Worm (Caenorhabditis elegans) whole organism, mixed stage, embryonic: ENCODE data around the gene R10E8.6.
"Not testable (repeated sequence)": the region's sequence is repeated elsewhere in the genome, so short reads cannot be mapped to it uniquely, and the experiment has no call there.

ENCODE experiments used
- ceh-39 ChIP-seq: fragments of 150-350 bp; optimal IDR thresholded peaks from 2 replicates; lab custom pipeline; 2014; ENCODE audit warnings: missing biosample characterization, missing genetic modification characterization
- ceh-43 ChIP-seq: fragments of 200-800 bp; sonication (Bioruptor generic); optimal IDR thresholded peaks from 2 replicates; lab custom pipeline; 2018; ENCODE audit warnings: mild to moderate bottlenecking, missing genetic modification characterization, moderate library complexity, missing compliant biosample characterization
- cnd-1 ChIP-seq: fragments of 200-800 bp; sonication (Bioruptor generic); optimal IDR thresholded peaks from 2 replicates; lab custom pipeline; 2018; ENCODE audit warnings: mild to moderate bottlenecking, missing genetic modification characterization, missing compliant biosample characterization
- elt-1 ChIP-seq: sonication (generic microtip); optimal IDR thresholded peaks from 2 replicates; lab custom pipeline; 2017; ENCODE audit warnings: missing genetic modification characterization, mild to moderate bottlenecking, missing compliant biosample characterization, antibody characterized with exemption, moderate library complexity, borderline replicate concordance; ENCODE audit not compliant: insufficient read depth
- hlh-1 ChIP-seq: fragments of 150-350 bp; optimal IDR thresholded peaks from 2 replicates; lab custom pipeline; 2014; ENCODE audit warnings: missing biosample characterization, missing genetic modification reagents, missing genetic modification characterization
- lin-13 ChIP-seq: fragments of 150-350 bp; optimal IDR thresholded peaks from 2 replicates; lab custom pipeline; 2014; ENCODE audit warnings: missing biosample characterization, missing genetic modification characterization
- lin-32 ChIP-seq: fragments of 200-800 bp; sonication (Bioruptor generic); optimal IDR thresholded peaks from 2 replicates; lab custom pipeline; 2018; ENCODE audit warnings: mild to moderate bottlenecking, missing genetic modification characterization, missing compliant biosample characterization
- lsy-2 ChIP-seq: fragments of 150-350 bp; optimal IDR thresholded peaks from 2 replicates; lab custom pipeline; 2014; ENCODE audit warnings: missing biosample characterization, missing genetic modification characterization
- mab-5 ChIP-seq: fragments of 150-350 bp; optimal IDR thresholded peaks from 2 replicates; lab custom pipeline; 2014; ENCODE audit warnings: missing biosample characterization, missing genetic modification characterization
- mep-1 ChIP-seq: fragments of 150-350 bp; optimal IDR thresholded peaks from 2 replicates; lab custom pipeline; 2017; ENCODE audit warnings: missing biosample characterization, missing genetic modification reagents, missing genetic modification characterization, inconsistent platforms
- mls-2 ChIP-seq: sonication (generic microtip); optimal IDR thresholded peaks from 2 replicates; lab custom pipeline; 2016; ENCODE audit warnings: mild to moderate bottlenecking, missing genetic modification characterization, moderate library complexity, missing compliant biosample characterization
- nhr-2 ChIP-seq: fragments of 150-350 bp; optimal IDR thresholded peaks from 2 replicates; lab custom pipeline; 2014; ENCODE audit warnings: missing biosample characterization, missing genetic modification characterization
- nhr-237 ChIP-seq: fragments of 150-350 bp; optimal IDR thresholded peaks from 2 replicates; lab custom pipeline; 2014; ENCODE audit warnings: missing biosample characterization, missing genetic modification characterization
- pha-4 ChIP-seq: fragments of 150-350 bp; optimal IDR thresholded peaks from 2 replicates; lab custom pipeline; 2018; ENCODE audit warnings: missing biosample characterization, missing genetic modification reagents, missing genetic modification characterization
- snpc-4 ChIP-seq: fragments of 150-350 bp; optimal IDR thresholded peaks from 2 replicates; lab custom pipeline; 2014; ENCODE audit warnings: missing biosample characterization, missing genetic modification characterization
- sptf-1 ChIP-seq: sonication (generic microtip); optimal IDR thresholded peaks from 2 replicates; lab custom pipeline; 2017; ENCODE audit warnings: mild to moderate bottlenecking, missing genetic modification characterization, moderate library complexity, missing compliant biosample characterization
- tbx-8 ChIP-seq: fragments of 200-800 bp; sonication (Bioruptor generic); optimal IDR thresholded peaks from 2 replicates; lab custom pipeline; 2018; ENCODE audit warnings: mild to moderate bottlenecking, missing genetic modification characterization, moderate library complexity, missing compliant biosample characterization
- unc-120 ChIP-seq: sonication (generic microtip); optimal IDR thresholded peaks from 2 replicates; lab custom pipeline; 2017; ENCODE audit warnings: missing genetic modification characterization, missing compliant biosample characterization; ENCODE audit not compliant: poor library complexity, severe bottlenecking
- unc-39 ChIP-seq: fragments of 150-350 bp; optimal IDR thresholded peaks from 2 replicates; lab custom pipeline; 2014; ENCODE audit warnings: missing biosample characterization, missing genetic modification characterization
- unc-62 ChIP-seq: fragments of 150-350 bp; optimal IDR thresholded peaks from 2 replicates; lab custom pipeline; 2014; ENCODE audit warnings: missing biosample characterization, missing genetic modification reagents, missing genetic modification characterization
- zip-8 ChIP-seq: fragments of 150-350 bp; optimal IDR thresholded peaks from 2 replicates; lab custom pipeline; 2014; ENCODE audit warnings: missing biosample characterization, missing genetic modification characterization

The R10E8.6 gene

ce11 chrV:18235808-18236207 lies 30.4 kb downstream of the R10E8.6 start:
- TF ChIP-seq hlh-1 (tag; lab: Kevin White, UChicago), result no peak
- TF ChIP-seq lin-32, result no peak
- TF ChIP-seq lin-13 (tag; lab: Kevin White, UChicago), result no peak
- TF ChIP-seq mab-5 (tag; lab: Kevin White, UChicago), result no peak
- TF ChIP-seq unc-62, result no peak
- TF ChIP-seq ceh-43 (GFP tag; lab: Kevin White, UChicago), result no peak
- no peak for TF ChIP-seq nhr-237 (tag; lab: Kevin White, UChicago)

- TF ChIP-seq zip-8 (tag; lab: Kevin White, UChicago) (no peak), cnd-1 (tag; lab: Kevin White, UChicago) (no peak), mls-2 (tag; lab: Kevin White, UChicago) (no peak), ceh-39 (tag; lab: Kevin White, UChicago) (no peak), lin-13 (tag; lab: Kevin White, UChicago) (no peak), unc-62 (no peak), pha-4 (tag; lab: Kevin White, UChicago) (no peak), lsy-2 (tag; lab: Kevin White, UChicago) (no peak), unc-39 (tag; lab: Kevin White, UChicago) (no peak), hlh-1 (tag; lab: Kevin White, UChicago) (no peak), tbx-8 (GFP tag; lab: Kevin White, UChicago) (no peak)
These were observed 41.8 kb downstream of the R10E8.6 start, which contains the start of gene F16H6.10 for ce11 chrV:18224353-18224752. F16H6.10 (minus strand) TSS chrV:18224453.

- not testable (repeated sequence) for TF ChIP-seq elt-1, nhr-237, sptf-1 (tag; lab: Kevin White, UChicago)
These were observed 49.4 kb downstream of the R10E8.6 start, which contains the start of gene F16H6.9 for ce11 chrV:18216784-18217183. F16H6.9 (plus strand) TSS chrV:18217084.

ce11 chrV:18216175-18216574 lies 50.0 kb downstream of the R10E8.6 start, which contains the start of gene F16H6.8:
F16H6.8 (minus strand) TSS chrV:18216275.
- TF ChIP-seq pha-4 (tag; lab: Kevin White, UChicago); lsy-2 (tag; lab: Kevin White, UChicago); mep-1: not testable (repeated sequence)
- TF ChIP-seq, all 35 proteins: peak for 0; not testable (repeated sequence) for 35

ce11 chrV:18212848-18213247 lies 53.3 kb downstream of the R10E8.6 start:
- no peak for TF ChIP-seq snpc-4 (tag; lab: Kevin White, UChicago)
- TF ChIP-seq nhr-2 (tag; lab: Kevin White, UChicago), result no peak
- TF ChIP-seq mab-5 (tag; lab: Kevin White, UChicago), result no peak
- TF ChIP-seq unc-120 (tag; lab: Kevin White, UChicago), result no peak
- TF ChIP-seq, all 35 proteins: peak for 0
